Worm (Caenorhabditis elegans) whole organism, early embryonic: ENCODE data around the gene inx-1.

ENCODE experiments used
- F13C5.2 ChIP-seq: sonication (generic microtip); optimal IDR thresholded peaks from 2 replicates; lab custom pipeline; 2017; ENCODE audit warnings: mild to moderate bottlenecking, missing genetic modification characterization, inconsistent platforms, missing compliant biosample characterization
- aly-1 ChIP-seq: sonication (generic microtip); optimal IDR thresholded peaks from 2 replicates; lab custom pipeline; 2016; ENCODE audit warnings: missing genetic modification characterization, missing compliant biosample characterization
- ama-1 ChIP-seq: fragments of 150-350 bp; optimal IDR thresholded peaks from 2 replicates; lab custom pipeline; 2014
- ceh-13 ChIP-seq: fragments of 200-800 bp; sonication (Bioruptor generic); optimal IDR thresholded peaks from 2 replicates; lab custom pipeline; 2018; ENCODE audit warnings: mild to moderate bottlenecking, missing genetic modification characterization, missing compliant biosample characterization
- ets-7 ChIP-seq: sonication (generic microtip); optimal IDR thresholded peaks from 2 replicates; lab custom pipeline; 2016; ENCODE audit warnings: missing genotype, missing genetic modification characterization, missing compliant biosample characterization
- flt-1 ChIP-seq: fragments of 200-800 bp; sonication (Bioruptor generic); IDR thresholded peaks from 2 replicates; pipeline ENCODE4 v1.3.6; 2022; ENCODE audit warnings: missing genetic modification characterization, missing compliant biosample characterization
- hmbx-1 ChIP-seq: sonication (generic microtip); optimal IDR thresholded peaks from 2 replicates; lab custom pipeline; 2016; ENCODE audit warnings: mild to moderate bottlenecking, missing genetic modification characterization, missing compliant biosample characterization
- hmg-4 ChIP-seq: fragments of 200-800 bp; sonication (Bioruptor generic); optimal IDR thresholded peaks from 2 replicates; lab custom pipeline; 2018; ENCODE audit warnings: mild to moderate bottlenecking, missing genetic modification characterization, missing compliant biosample characterization
- hnd-1 ChIP-seq: sonication (generic microtip); optimal IDR thresholded peaks from 2 replicates; lab custom pipeline; 2016; ENCODE audit warnings: missing genetic modification characterization, missing compliant biosample characterization
- pes-1 ChIP-seq: fragments of 200-800 bp; sonication (Bioruptor generic); IDR thresholded peaks from 2 replicates; pipeline ENCODE4 v1.3.6; 2022; ENCODE audit warnings: missing genetic modification reagents, missing genetic modification characterization, missing compliant biosample characterization
- sea-1 ChIP-seq: fragments of 200-800 bp; sonication (Bioruptor generic); conservative IDR thresholded peaks from 2 replicates; pipeline ENCODE4 v1.3.6; 2022; ENCODE audit warnings: missing genetic modification characterization, missing compliant biosample characterization
- tbx-11 ChIP-seq: fragments of 200-800 bp; sonication (Bioruptor generic); IDR thresholded peaks from 2 replicates; pipeline ENCODE4 v1.3.6; 2022; ENCODE audit warnings: missing genetic modification characterization, missing compliant biosample characterization
- tbx-37 ChIP-seq: fragments of 200-800 bp; sonication (Bioruptor generic); conservative IDR thresholded peaks from 2 replicates; pipeline ENCODE4 v1.3.6; 2022; ENCODE audit warnings: missing genetic modification reagents, missing genetic modification characterization, missing compliant biosample characterization
- tra-4 ChIP-seq: sonication (generic microtip); optimal IDR thresholded peaks from 2 replicates; lab custom pipeline; 2017; ENCODE audit warnings: missing genetic modification characterization, missing compliant biosample characterization

- TF ChIP-seq flt-1 (no peak), ama-1 (lab: Kevin White, UChicago) (no peak), tbx-11 (GFP tag; lab: Robert Waterston, UW) (no peak), hmbx-1 (no peak), aly-1 (tag; lab: Kevin White, UChicago) (no peak), hmg-4 (no peak), tbx-37 (GFP tag; lab: Robert Waterston, UW) (no peak), hnd-1 (tag; lab: Kevin White, UChicago) (no peak), tra-4 (tag; lab: Kevin White, UChicago) (no peak), pes-1 (GFP tag; lab: Robert Waterston, UW) (no peak), sea-1 (GFP tag; lab: Robert Waterston, UW) (no peak), F13C5.2 (tag; lab: Kevin White, UChicago) (no peak), ceh-13 (GFP tag; lab: Kevin White, UChicago) (no peak), ets-7 (tag; lab: Kevin White, UChicago) (no peak)
Observed at ce11 chrX:6941711-6942110, 14.5 kb downstream of the inx-1 start.
